Worm (Caenorhabditis elegans) whole organism, L4/young adult: Measurements from ENCODE around the gene fmo-3.

Source experiments
- W03F9.2 ChIP-seq: fragments of 150-350 bp; optimal IDR thresholded peaks from 2 replicates; lab custom pipeline; 2014; ENCODE audit warnings: missing biosample characterization, missing genetic modification characterization
- dao-5 ChIP-seq: sonication (generic microtip); optimal IDR thresholded peaks from 2 replicates; lab custom pipeline; 2016; ENCODE audit warnings: missing genotype, missing genetic modification characterization, moderate library complexity, missing compliant biosample characterization
- him-1 ChIP-seq: sonication (generic microtip); optimal IDR thresholded peaks from 2 replicates; lab custom pipeline; 2016; ENCODE audit warnings: missing genotype, missing genetic modification reagents, missing genetic modification characterization, missing compliant biosample characterization

ce11 chrIII:10700460-10700859, 6.0 kb downstream of the fmo-3 start, which contains the start of gene Y39A1A.20:
- TF ChIP-seq dao-5 (no peak), W03F9.2 (no peak), him-1 (tag; lab: Kevin White, UChicago) (no peak)
